Fruit fly (Drosophila melanogaster) whole organism, prepupa: ENCODE measurements at regions not wholly inside any gene's neighbourhood (a gene's known extent, or its start where the extent isn't known, plus 50 kb on each side); places are given as distances from the start of the nearest gene placed in this dataset.

Experiments used
- Blimp-1 ChIP-seq: fragments of 200-800 bp; sonication (Bioruptor generic); optimal IDR thresholded peaks from 3 replicates; lab custom pipeline; 2017; ENCODE audit warnings: missing biosample characterization, missing genetic modification characterization, mild to moderate bottlenecking, moderate library complexity, missing genetic modification reagents
- CG10631 ChIP-seq: fragments of 200-800 bp; sonication (Bioruptor generic); optimal IDR thresholded peaks from 2 replicates; lab custom pipeline; 2016; ENCODE audit warnings: missing biosample characterization, missing genetic modification characterization
- CG10669 ChIP-seq: fragments of 200-800 bp; sonication (Bioruptor generic); optimal IDR thresholded peaks from 3 replicates; lab custom pipeline; 2018; ENCODE audit warnings: missing biosample characterization, mild to moderate bottlenecking, missing genetic modification characterization, moderate library complexity
- CG11294 ChIP-seq: fragments of 200-800 bp; sonication (Bioruptor generic); IDR thresholded peaks from 2 replicates; pipeline ENCODE4 v1.3.6; 2022; ENCODE audit warnings: missing biosample characterization, missing genetic modification characterization
- CG11902 ChIP-seq: fragments of 200-800 bp; sonication (Bioruptor generic); optimal IDR thresholded peaks from 3 replicates; lab custom pipeline; 2016; ENCODE audit warnings: missing biosample characterization, missing genetic modification characterization
- CG15336 ChIP-seq: fragments of 200-800 bp; sonication (Bioruptor generic); IDR thresholded peaks from 2 replicates; pipeline ENCODE4 v1.3.6; 2022; ENCODE audit warnings: missing biosample characterization, missing genetic modification characterization
- CG1621 ChIP-seq: fragments of 200-800 bp; sonication (Bioruptor generic); optimal IDR thresholded peaks from 3 replicates; lab custom pipeline; 2018; ENCODE audit warnings: missing biosample characterization, mild to moderate bottlenecking, missing genetic modification characterization
- CG16779 ChIP-seq: fragments of 200-800 bp; sonication (Bioruptor generic); optimal IDR thresholded peaks from 3 replicates; lab custom pipeline; 2017; ENCODE audit warnings: missing biosample characterization, mild to moderate bottlenecking, missing genetic modification characterization
- CG3032 ChIP-seq: fragments of 200-800 bp; optimal IDR thresholded peaks from 2 replicates; lab custom pipeline; 2019; ENCODE audit warnings: missing biosample characterization, mild to moderate bottlenecking, missing genetic modification characterization, moderate library complexity
- CG32006 ChIP-seq: fragments of 200-800 bp; sonication (Bioruptor generic); optimal IDR thresholded peaks from 3 replicates; lab custom pipeline; 2017; ENCODE audit warnings: missing biosample characterization, mild to moderate bottlenecking, missing genetic modification characterization
- CG34406 ChIP-seq: fragments of 200-800 bp; sonication (Bioruptor generic); optimal IDR thresholded peaks from 3 replicates; lab custom pipeline; 2016; ENCODE audit warnings: missing biosample characterization, missing genetic modification characterization
- CG3919 ChIP-seq: fragments of 200-800 bp; sonication (Bioruptor generic); optimal IDR thresholded peaks from 3 replicates; lab custom pipeline; 2016; ENCODE audit warnings: missing biosample characterization, missing genetic modification characterization
- CG6163 ChIP-seq: fragments of 200-800 bp; sonication (Bioruptor generic); IDR thresholded peaks from 3 replicates; pipeline ENCODE4 v1.3.6; 2022; ENCODE audit warnings: missing biosample characterization, missing genetic modification characterization
- CG6276 ChIP-seq: fragments of 200-800 bp; sonication (Bioruptor generic); optimal IDR thresholded peaks from 2 replicates; lab custom pipeline; 2017; ENCODE audit warnings: missing biosample characterization, mild to moderate bottlenecking, missing genetic modification characterization
- CG6808 ChIP-seq: fragments of 200-800 bp; sonication (Bioruptor generic); optimal IDR thresholded peaks from 3 replicates; lab custom pipeline; 2017; ENCODE audit warnings: missing biosample characterization, missing genetic modification characterization, mild to moderate bottlenecking, moderate library complexity, missing genetic modification reagents
- CG6854 ChIP-seq: fragments of 200-800 bp; sonication (Bioruptor generic); optimal IDR thresholded peaks from 2 replicates; lab custom pipeline; 2017; ENCODE audit warnings: missing biosample characterization, mild to moderate bottlenecking, missing genetic modification characterization
- CG7368 ChIP-seq: fragments of 200-800 bp; sonication (Bioruptor generic); optimal IDR thresholded peaks from 3 replicates; lab custom pipeline; 2016; ENCODE audit warnings: missing biosample characterization, missing genetic modification characterization
- CG8119 ChIP-seq: fragments of 200-800 bp; sonication (Bioruptor generic); IDR thresholded peaks from 3 replicates; pipeline ENCODE4 v1.3.6; 2022; ENCODE audit warnings: missing biosample characterization, missing genetic modification characterization
- CG8319 ChIP-seq: fragments of 200-800 bp; sonication (Bioruptor generic); optimal IDR thresholded peaks from 3 replicates; lab custom pipeline; 2016; ENCODE audit warnings: missing biosample characterization, missing genetic modification characterization
- CG8632 ChIP-seq: fragments of 200-800 bp; sonication (Bioruptor generic); optimal IDR thresholded peaks from 3 replicates; lab custom pipeline; 2016; ENCODE audit warnings: missing biosample characterization, missing genetic modification characterization
- CG9139 ChIP-seq: fragments of 200-800 bp; sonication (Bioruptor generic); optimal IDR thresholded peaks from 3 replicates; lab custom pipeline; 2017; ENCODE audit warnings: missing biosample characterization, mild to moderate bottlenecking, missing genetic modification characterization
- Eip75B ChIP-seq: fragments of 200-800 bp; sonication (Bioruptor generic); optimal IDR thresholded peaks from 3 replicates; lab custom pipeline; 2016; ENCODE audit warnings: missing biosample characterization, missing genetic modification characterization
- Eip78C ChIP-seq: fragments of 200-800 bp; sonication (Bioruptor generic); peaks from one replicate; lab custom pipeline; 2016; ENCODE audit warnings: missing biosample characterization, missing genetic modification characterization
- Eip93F ChIP-seq: fragments of 200-800 bp; sonication (Bioruptor generic); optimal IDR thresholded peaks from 2 replicates; lab custom pipeline; 2016; ENCODE audit warnings: missing biosample characterization, mild to moderate bottlenecking, missing genetic modification characterization
- Ets21C ChIP-seq: fragments of 200-800 bp; sonication (Bioruptor generic); optimal IDR thresholded peaks from 3 replicates; lab custom pipeline; 2016; ENCODE audit warnings: missing biosample characterization, missing genetic modification characterization
- Ets96B ChIP-seq: fragments of 200-800 bp; optimal IDR thresholded peaks from 2 replicates; lab custom pipeline; 2019; ENCODE audit warnings: missing biosample characterization, mild to moderate bottlenecking, missing genetic modification characterization, moderate library complexity
- Hr39 ChIP-seq: fragments of 200-800 bp; sonication (Bioruptor generic); optimal IDR thresholded peaks from 2 replicates; lab custom pipeline; 2016; ENCODE audit warnings: missing biosample characterization, missing genetic modification characterization
- Hr4 ChIP-seq: fragments of 200-800 bp; sonication (Bioruptor generic); optimal IDR thresholded peaks from 3 replicates; lab custom pipeline; 2016; ENCODE audit warnings: missing biosample characterization, missing genetic modification characterization
- Met ChIP-seq: fragments of 200-800 bp; sonication (Bioruptor generic); optimal IDR thresholded peaks from 3 replicates; lab custom pipeline; 2016; ENCODE audit warnings: missing biosample characterization, missing genetic modification characterization
- OdsH ChIP-seq: fragments of 200-800 bp; sonication (Bioruptor generic); optimal IDR thresholded peaks from 3 replicates; lab custom pipeline; 2016; ENCODE audit warnings: missing biosample characterization, missing genetic modification characterization
- Sox102F ChIP-seq: fragments of 200-800 bp; sonication (Bioruptor generic); optimal IDR thresholded peaks from 2 replicates; lab custom pipeline; 2016; ENCODE audit warnings: missing biosample characterization, mild to moderate bottlenecking, missing genetic modification characterization
- Sox14 ChIP-seq: fragments of 200-800 bp; sonication (Bioruptor generic); optimal IDR thresholded peaks from 3 replicates; lab custom pipeline; 2016; ENCODE audit warnings: missing biosample characterization, missing genetic modification characterization
- Sox15 ChIP-seq: fragments of 200-800 bp; sonication (Bioruptor generic); optimal IDR thresholded peaks from 3 replicates; lab custom pipeline; 2016; ENCODE audit warnings: missing biosample characterization, missing genetic modification characterization
- dsx ChIP-seq: fragments of 200-800 bp; optimal IDR thresholded peaks from 3 replicates; lab custom pipeline; 2019; ENCODE audit warnings: missing biosample characterization, mild to moderate bottlenecking, missing genetic modification characterization, moderate library complexity; ENCODE audit not compliant: poor library complexity, severe bottlenecking
- eg ChIP-seq: fragments of 200-800 bp; sonication (Bioruptor generic); IDR thresholded peaks from 3 replicates; pipeline ENCODE4 v1.3.6; 2022; ENCODE audit warnings: missing biosample characterization, missing genetic modification characterization
- esn ChIP-seq: fragments of 200-800 bp; sonication (Bioruptor generic); optimal IDR thresholded peaks from 2 replicates; lab custom pipeline; 2016; ENCODE audit warnings: missing biosample characterization, mild to moderate bottlenecking, missing genetic modification characterization, moderate library complexity
- fd85E ChIP-seq: fragments of 200-800 bp; sonication (Bioruptor generic); optimal IDR thresholded peaks from 3 replicates; lab custom pipeline; 2016; ENCODE audit warnings: missing biosample characterization, missing genetic modification characterization
- fkh ChIP-seq: fragments of 200-800 bp; sonication (Bioruptor generic); optimal IDR thresholded peaks from 3 replicates; lab custom pipeline; 2017; ENCODE audit warnings: missing biosample characterization, mild to moderate bottlenecking, missing genetic modification characterization, moderate library complexity
- pdm3 ChIP-seq: fragments of 200-800 bp; sonication (Bioruptor generic); optimal IDR thresholded peaks from 3 replicates; lab custom pipeline; 2016; ENCODE audit warnings: missing biosample characterization, missing genetic modification characterization
- salr ChIP-seq, 2 experiments: fragments of 200-800 bp; sonication (Bioruptor generic); optimal IDR thresholded peaks; 3 replicates each; lab custom pipeline; 2016 to 2018; ENCODE audit warnings: missing biosample characterization in 2 of 2, missing genetic modification characterization in 2 of 2, mild to moderate bottlenecking in 1 of 2
- spab ChIP-seq: fragments of 200-800 bp; sonication (Bioruptor generic); optimal IDR thresholded peaks from 2 replicates; lab custom pipeline; 2017; ENCODE audit warnings: missing biosample characterization, mild to moderate bottlenecking, missing genetic modification characterization, missing genetic modification reagents
- ss ChIP-seq, 2 experiments: fragments of 200-800 bp; sonication (Bioruptor generic); optimal IDR thresholded peaks; 2 replicates in 1 of 2; 3 replicates in 1 of 2; lab custom pipeline; 2017 to 2018; ENCODE audit warnings: mild to moderate bottlenecking in 2 of 2, missing biosample characterization in 2 of 2, missing genetic modification characterization in 2 of 2, moderate library complexity in 1 of 2
- svp ChIP-seq: fragments of 200-800 bp; sonication (Bioruptor generic); peaks from one replicate; lab custom pipeline; 2016; ENCODE audit warnings: missing biosample characterization, missing genetic modification characterization
- topi ChIP-seq: fragments of 200-800 bp; sonication (Bioruptor generic); optimal IDR thresholded peaks from 3 replicates; lab custom pipeline; 2016; ENCODE audit warnings: missing biosample characterization, missing genetic modification characterization
- vri ChIP-seq: fragments of 200-800 bp; sonication (Bioruptor generic); optimal IDR thresholded peaks from 3 replicates; lab custom pipeline; 2016; ENCODE audit warnings: missing biosample characterization, mild to moderate bottlenecking, missing genetic modification characterization

- TF ChIP-seq eg (GFP tag; lab: Robert Waterston, UW) (peak; percentile 55), Eip75B (GFP tag; lab: Kevin White, UChicago) (no peak), CG11294 (GFP tag; lab: Robert Waterston, UW) (no peak), spab (GFP tag; lab: Kevin White, UChicago) (peak; percentile 8), Eip78C (GFP tag; lab: Kevin White, UChicago) (peak; percentile 51), CG3032 (no peak), Hr39 (GFP tag; lab: Kevin White, UChicago) (no peak), esn (GFP tag; lab: Kevin White, UChicago) (no peak), CG3919 (GFP tag; lab: Kevin White, UChicago) (no peak), fkh (peak; percentile 13), CG6276 (GFP tag; lab: Kevin White, UChicago) (peak; percentile 27), CG32006 (GFP tag; lab: Kevin White, UChicago) (peak; percentile 38), CG6163 (0 out of 3 replicates have a peak, but pooled peaks have one; percentile 31), salr (GFP tag; optimal IDR thresholded peaks at IDR 0.05; lab: Kevin White, UChicago) (peak in 1 of 2 experiments; percentile 39), Blimp-1 (no peak), CG6808 (GFP tag; lab: Kevin White, UChicago) (peak; percentile 17), ss (GFP tag; optimal IDR thresholded peaks at IDR 0.05; lab: Kevin White, UChicago) (peak in 1 of 2 experiments; percentile 52), CG10631 (GFP tag; lab: Kevin White, UChicago) (no peak), CG8632 (no peak), Ets21C (GFP tag; lab: Kevin White, UChicago) (no peak), Sox14 (GFP tag; lab: Kevin White, UChicago) (no peak), Met (GFP tag; lab: Kevin White, UChicago) (peak; percentile 10), svp (peak; percentile 32), CG1621 (tag; lab: Kevin White, UChicago) (no peak), CG7368 (GFP tag; lab: Kevin White, UChicago) (peak; percentile 43), CG10669 (GFP tag; lab: Kevin White, UChicago) (no peak)
Observed at dm6 chr3L:10325108-10325960, 52.3 kb downstream of the Or67d start.

DNA sequence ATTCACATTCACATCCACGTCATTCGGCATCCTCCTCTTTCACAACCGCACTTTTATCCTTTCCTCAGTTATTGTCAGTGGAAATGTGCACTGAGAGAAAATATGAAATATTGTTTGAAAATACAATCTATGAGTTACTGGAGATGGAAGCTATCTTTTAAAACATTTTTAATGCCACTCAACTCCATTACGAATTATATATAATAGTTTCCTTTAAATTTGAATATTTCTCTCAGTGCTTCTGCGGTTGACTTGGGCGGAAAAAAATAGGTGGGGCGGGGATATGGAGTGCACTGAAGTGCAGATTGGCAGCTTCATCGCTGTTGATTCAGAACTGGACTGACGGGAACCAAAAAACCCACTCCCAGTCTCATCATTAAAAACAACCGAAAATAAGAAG lies 55.7 kb downstream of the Or67d start:
- TF ChIP-seq CG16779 (tag; lab: Kevin White, UChicago) (peak; percentile 66), Sox102F (GFP tag; lab: Kevin White, UChicago) (peak; percentile 97), CG6854 (GFP tag; lab: Kevin White, UChicago) (peak; percentile 90), Ets96B (tag; lab: Kevin White, UChicago) (peak; percentile 87), dsx (GFP tag; lab: Kevin White, UChicago) (peak; percentile 82), CG10669 (GFP tag; lab: Kevin White, UChicago) (peak; percentile 88), salr (GFP tag; optimal IDR thresholded peaks at IDR 0.05; lab: Kevin White, UChicago) (peak; percentile 69 to 73), CG34406 (GFP tag; lab: Kevin White, UChicago) (peak; percentile 96), CG8319 (GFP tag; lab: Kevin White, UChicago) (peak; percentile 93), CG8119 (GFP tag; lab: Robert Waterston, UW) (peak; percentile 65), pdm3 (GFP tag; lab: Kevin White, UChicago) (peak; percentile 95), CG3919 (GFP tag; lab: Kevin White, UChicago) (peak; percentile 93), Eip93F (GFP tag; lab: Kevin White, UChicago) (peak; percentile 88), spab (GFP tag; lab: Kevin White, UChicago) (peak; percentile 76), CG1621 (tag; lab: Kevin White, UChicago) (peak; percentile 77), vri (GFP tag; lab: Kevin White, UChicago) (peak; percentile 93), CG15336 (GFP tag; lab: Robert Waterston, UW) (peak; percentile 51; the same call in 1 of the 2 replicates), fkh (no peak), CG6276 (GFP tag; lab: Kevin White, UChicago) (peak; percentile 40), CG6163 (peak; percentile 93), CG6808 (GFP tag; lab: Kevin White, UChicago) (peak; percentile 74), topi (GFP tag; lab: Kevin White, UChicago) (peak; percentile 98), Sox15 (GFP tag; lab: Kevin White, UChicago) (peak; percentile 95), ss (GFP tag; optimal IDR thresholded peaks at IDR 0.05; lab: Kevin White, UChicago) (peak; percentile 55 to 84), Hr4 (GFP tag; lab: Kevin White, UChicago) (peak; percentile 80), fd85E (GFP tag; lab: Kevin White, UChicago) (peak; percentile 89), Ets21C (GFP tag; lab: Kevin White, UChicago) (peak; percentile 96), CG9139 (peak; percentile 71), CG3032 (peak; percentile 86), eg (GFP tag; lab: Robert Waterston, UW) (peak; percentile 71), CG11902 (GFP tag; lab: Kevin White, UChicago) (peak; percentile 97), Blimp-1 (peak; percentile 92), Eip78C (GFP tag; lab: Kevin White, UChicago) (peak; percentile 98), OdsH (GFP tag; lab: Kevin White, UChicago) (peak; percentile 95), esn (GFP tag; lab: Kevin White, UChicago) (peak; percentile 98)
